Worm (Caenorhabditis elegans): ENCODE data around the gene cog-1.

DNA sequence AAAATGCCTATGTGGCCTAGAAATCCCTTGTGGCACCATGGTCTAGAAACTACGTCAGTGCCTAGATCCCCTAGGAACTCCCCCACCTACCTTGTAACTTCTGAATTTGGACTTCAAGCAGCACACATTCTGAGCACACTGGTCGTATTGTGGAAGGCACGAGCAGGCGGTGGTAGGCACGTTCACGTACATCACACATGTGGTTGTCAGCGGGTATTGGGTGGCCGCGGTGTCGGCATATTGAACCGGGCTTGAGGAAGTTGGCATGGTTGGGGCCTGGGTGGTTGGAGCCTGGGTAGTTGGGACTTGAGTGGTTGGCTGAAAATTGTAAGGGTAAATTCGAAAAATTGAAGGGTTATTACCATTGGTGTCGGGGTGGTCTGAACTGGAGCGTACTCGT lies 5.4 kb downstream of the cog-1 start:
- TF ChIP-seq pha-4 (tag; optimal IDR thresholded peaks at IDR 0.05) = no peak
- no peak for TF ChIP-seq dpl-1 (GFP tag; optimal IDR thresholded peaks at IDR 0.05)
- no peak for TF ChIP-seq B0019.2 (GFP tag; conservative IDR thresholded peaks at IDR 0.05)
- TF ChIP-seq ztf-18 (tag; optimal IDR thresholded peaks at IDR 0.05) = no peak
- no peak for TF ChIP-seq bed-1 (GFP tag; IDR thresholded peaks at IDR 0.05)
- no peak for TF ChIP-seq Y67H2A.10 (GFP tag; conservative IDR thresholded peaks at IDR 0.05)
- no peak for TF ChIP-seq sea-2 (GFP tag; IDR thresholded peaks at IDR 0.05)

Data from whole organism, young adult.